Worm (Caenorhabditis elegans) whole organism, mixed stage, embryonic: Measurements from ENCODE around the gene B0432.1.

Experiments
- blmp-1 ChIP-seq: fragments of 150-350 bp; optimal IDR thresholded peaks from 2 replicates; lab custom pipeline; 2014; ENCODE audit warnings: missing biosample characterization, missing genetic modification characterization
- ceh-39 ChIP-seq: fragments of 150-350 bp; optimal IDR thresholded peaks from 2 replicates; lab custom pipeline; 2014; ENCODE audit warnings: missing biosample characterization, missing genetic modification characterization
- ceh-43 ChIP-seq: fragments of 200-800 bp; sonication (Bioruptor generic); optimal IDR thresholded peaks from 2 replicates; lab custom pipeline; 2018; ENCODE audit warnings: mild to moderate bottlenecking, missing genetic modification characterization, moderate library complexity, missing compliant biosample characterization
- ces-1 ChIP-seq: fragments of 150-350 bp; optimal IDR thresholded peaks from 2 replicates; lab custom pipeline; 2014; ENCODE audit warnings: missing biosample characterization, missing genetic modification reagents, missing genetic modification characterization
- elt-1 ChIP-seq: sonication (generic microtip); optimal IDR thresholded peaks from 2 replicates; lab custom pipeline; 2017; ENCODE audit warnings: missing genetic modification characterization, mild to moderate bottlenecking, missing compliant biosample characterization, antibody characterized with exemption, moderate library complexity, borderline replicate concordance; ENCODE audit not compliant: insufficient read depth
- lin-13 ChIP-seq: fragments of 150-350 bp; optimal IDR thresholded peaks from 2 replicates; lab custom pipeline; 2014; ENCODE audit warnings: missing biosample characterization, missing genetic modification characterization
- nhr-12 ChIP-seq: fragments of 150-350 bp; optimal IDR thresholded peaks from 2 replicates; lab custom pipeline; 2014; ENCODE audit warnings: missing biosample characterization, missing genetic modification characterization
- nhr-28 ChIP-seq: fragments of 150-350 bp; optimal IDR thresholded peaks from 2 replicates; lab custom pipeline; 2014; ENCODE audit warnings: missing biosample characterization, missing genetic modification characterization
- nhr-76 ChIP-seq: sonication (generic microtip); optimal IDR thresholded peaks from 2 replicates; lab custom pipeline; 2017; ENCODE audit warnings: missing biosample characterization, missing genetic modification characterization
- snpc-4 ChIP-seq: fragments of 150-350 bp; optimal IDR thresholded peaks from 2 replicates; lab custom pipeline; 2014; ENCODE audit warnings: missing biosample characterization, missing genetic modification characterization
- unc-39 ChIP-seq: fragments of 150-350 bp; optimal IDR thresholded peaks from 2 replicates; lab custom pipeline; 2014; ENCODE audit warnings: missing biosample characterization, missing genetic modification characterization
- unc-62 ChIP-seq: fragments of 150-350 bp; optimal IDR thresholded peaks from 2 replicates; lab custom pipeline; 2014; ENCODE audit warnings: missing biosample characterization, missing genetic modification reagents, missing genetic modification characterization
- ztf-11 ChIP-seq: fragments of 150-350 bp; optimal IDR thresholded peaks from 2 replicates; lab custom pipeline; 2014; ENCODE audit warnings: missing biosample characterization, missing genetic modification characterization

DNA sequence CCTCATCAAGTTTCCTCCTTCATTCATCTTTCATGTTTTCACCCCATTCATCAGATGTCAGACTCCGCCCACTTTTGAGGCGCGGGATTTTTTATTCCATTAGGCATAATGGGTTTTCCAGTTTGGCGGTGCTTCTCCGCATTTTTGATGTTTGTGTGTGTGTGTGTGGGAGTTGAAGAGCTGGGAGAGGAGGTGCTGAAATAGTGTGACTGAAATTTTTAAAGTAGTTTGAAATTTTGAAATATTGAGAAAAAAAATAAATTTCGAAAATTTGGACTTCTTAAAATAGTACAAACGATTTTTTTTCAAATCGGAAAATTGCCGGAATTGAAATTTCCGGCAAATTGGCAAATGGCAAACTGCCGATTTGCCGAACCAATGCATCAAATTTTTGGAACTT, 33.6 kb upstream of the B0432.1 start, which contains the start of gene scc-2:
- TF ChIP-seq ceh-43, result no peak
- TF ChIP-seq elt-1 (tag; lab: Kevin White, UChicago), result no peak
- no peak for TF ChIP-seq unc-39 (tag; lab: Kevin White, UChicago)
- TF ChIP-seq ces-1 (GFP tag; lab: Kevin White, UChicago), result no peak
- TF ChIP-seq ztf-11 (tag; lab: Kevin White, UChicago), result no peak
- TF ChIP-seq nhr-28 (tag; lab: Kevin White, UChicago), result no peak
- TF ChIP-seq nhr-12 (tag; lab: Kevin White, UChicago), result no peak
- no peak for TF ChIP-seq blmp-1
- no peak for TF ChIP-seq unc-62 (GFP tag; lab: Kevin White, UChicago)
- TF ChIP-seq nhr-76 (tag; lab: Kevin White, UChicago), result no peak
- no peak for TF ChIP-seq lin-13
- no peak for TF ChIP-seq snpc-4 (tag; lab: Kevin White, UChicago)
- no peak for TF ChIP-seq ceh-39 (tag; lab: Kevin White, UChicago)
